Fruit fly (Drosophila melanogaster): ENCODE measurements around the gene CG46399.

dm6 chrX:14831713-14832561, 27.1 kb upstream of the CG46399 start, which contains the start of gene CG14408:
- no peak for TF ChIP-seq Ets98B (GFP tag; IDR thresholded peaks at IDR 0.05)
- no peak for TF ChIP-seq EcR (GFP tag; optimal IDR thresholded peaks at IDR 0.05)
- no peak for TF ChIP-seq CG4496 (GFP tag; IDR thresholded peaks at IDR 0.05)
- no peak for TF ChIP-seq rn (GFP tag; IDR thresholded peaks at IDR 0.05)
- TF ChIP-seq Snoo (tag; optimal IDR thresholded peaks at IDR 0.05): no peak
- no peak for TF ChIP-seq CG8159 (tag; optimal IDR thresholded peaks at IDR 0.05)
- TF ChIP-seq CG12605 (GFP tag; IDR thresholded peaks at IDR 0.05): no peak; the same call in 1 of the 2 replicates
- no peak for TF ChIP-seq gl (tag; optimal IDR thresholded peaks at IDR 0.05)
- TF ChIP-seq fd96Ca (GFP tag; IDR thresholded peaks at IDR 0.05): no peak
- TF ChIP-seq CG14655 (GFP tag; optimal IDR thresholded peaks at IDR 0.05): no peak

Data from whole organism, pupa.